Fruit fly (Drosophila melanogaster) whole organism, pupa: ENCODE measurements around the gene CG12535.

Experiments
- CG10348 ChIP-seq: fragments of 200-800 bp; sonication (Bioruptor generic); IDR thresholded peaks from 2 replicates; pipeline ENCODE4 v1.3.6; 2022; ENCODE audit warnings: missing biosample characterization, missing genetic modification characterization
- CG12605 ChIP-seq: fragments of 200-800 bp; sonication (Bioruptor generic); IDR thresholded peaks from 2 replicates; pipeline ENCODE4 v1.3.6; 2022; ENCODE audit warnings: missing biosample characterization, missing genetic modification characterization
- CG13204 ChIP-seq: fragments of 200-800 bp; sonication (Bioruptor generic); optimal IDR thresholded peaks from 2 replicates; lab custom pipeline; 2018; ENCODE audit warnings: missing biosample characterization, mild to moderate bottlenecking, missing genetic modification characterization, moderate library complexity
- CG17806 ChIP-seq: fragments of 200-800 bp; sonication (Bioruptor generic); optimal IDR thresholded peaks from 2 replicates; lab custom pipeline; 2018; ENCODE audit warnings: missing biosample characterization, mild to moderate bottlenecking, missing genetic modification characterization, moderate library complexity
- CG34367 ChIP-seq: fragments of 200-800 bp; sonication (Bioruptor generic); optimal IDR thresholded peaks from 2 replicates; lab custom pipeline; 2018; ENCODE audit warnings: missing biosample characterization, mild to moderate bottlenecking, missing genetic modification characterization
- CG8301 ChIP-seq: fragments of 200-800 bp; sonication (Bioruptor generic); optimal IDR thresholded peaks from 2 replicates; lab custom pipeline; 2018; ENCODE audit warnings: missing biosample characterization, mild to moderate bottlenecking, missing genetic modification characterization
- EcR ChIP-seq: fragments of 200-800 bp; sonication (Bioruptor generic); optimal IDR thresholded peaks from 3 replicates; lab custom pipeline; 2019; ENCODE audit warnings: missing biosample characterization, missing genetic modification characterization, mild to moderate bottlenecking, moderate library complexity, missing genetic modification reagents
- Ets98B ChIP-seq: fragments of 200-800 bp; sonication (Bioruptor generic); IDR thresholded peaks from 2 replicates; pipeline ENCODE4 v1.3.6; 2022; ENCODE audit warnings: missing biosample characterization, missing genetic modification characterization
- Pif1B ChIP-seq: fragments of 200-800 bp; sonication (Bioruptor generic); optimal IDR thresholded peaks from 3 replicates; lab custom pipeline; 2016; ENCODE audit warnings: missing biosample characterization, missing genetic modification characterization
- Snoo ChIP-seq: fragments of 200-800 bp; sonication (Bioruptor generic); optimal IDR thresholded peaks from 3 replicates; lab custom pipeline; 2017; ENCODE audit warnings: missing biosample characterization, mild to moderate bottlenecking, missing genetic modification characterization, inconsistent platforms
- gl ChIP-seq: fragments of 200-800 bp; sonication (Bioruptor generic); optimal IDR thresholded peaks from 2 replicates; lab custom pipeline; 2018; ENCODE audit warnings: missing biosample characterization, mild to moderate bottlenecking, missing genetic modification characterization

dm6 chrX:3412855-3413254 lies 35.9 kb downstream of the CG12535 start:
- TF ChIP-seq Pif1B: no peak
- TF ChIP-seq Snoo: peak; percentile 20
- TF ChIP-seq CG17806 (tag; lab: Kevin White, UChicago): no peak
- TF ChIP-seq EcR (GFP tag; lab: Kevin White, UChicago): peak; percentile 6
- TF ChIP-seq CG8301 (tag; lab: Kevin White, UChicago): no peak
- TF ChIP-seq CG34367 (tag; lab: Kevin White, UChicago): peak; percentile 12
- TF ChIP-seq CG12605 (GFP tag; lab: Robert Waterston, UW): no peak
- TF ChIP-seq CG10348: no peak
- no peak for TF ChIP-seq Ets98B (GFP tag; lab: Robert Waterston, UW)
- TF ChIP-seq CG13204 (GFP tag; lab: Kevin White, UChicago): no peak
- no peak for TF ChIP-seq gl
